Worm (Caenorhabditis elegans) whole organism, L3 larva: ENCODE data around the gene F13H10.3.
A peak's percentile ranks its signal among the peaks of the same experiment; 100 is the strongest.

Experiments
- aly-2 ChIP-seq: fragments of 150-350 bp; optimal IDR thresholded peaks from 2 replicates; lab custom pipeline; 2014; ENCODE audit warnings: missing biosample characterization, missing genetic modification characterization
- ama-1 ChIP-seq: fragments of 150-350 bp; optimal IDR thresholded peaks from 2 replicates; lab custom pipeline; 2018
- lin-15B ChIP-seq: fragments of 150-350 bp; optimal IDR thresholded peaks from 2 replicates; lab custom pipeline; 2014; ENCODE audit warnings: missing biosample characterization, missing genetic modification characterization
- mml-1 ChIP-seq: fragments of 150-350 bp; sonication (generic microtip); optimal IDR thresholded peaks from 3 replicates; lab custom pipeline; 2014; ENCODE audit warnings: missing biosample characterization, missing genetic modification characterization
- nhr-237 ChIP-seq: fragments of 150-350 bp; optimal IDR thresholded peaks from 2 replicates; lab custom pipeline; 2014; ENCODE audit warnings: missing biosample characterization, missing genetic modification characterization
- pha-4 ChIP-seq: fragments of 150-350 bp; optimal IDR thresholded peaks from 2 replicates; lab custom pipeline; 2014; ENCODE audit warnings: missing biosample characterization, missing genetic modification reagents, missing genetic modification characterization
- pqm-1 ChIP-seq: fragments of 150-350 bp; optimal IDR thresholded peaks from 2 replicates; lab custom pipeline; 2017; ENCODE audit warnings: missing biosample characterization, missing genetic modification characterization, inconsistent platforms
- skn-1 ChIP-seq: fragments of 150-350 bp; optimal IDR thresholded peaks from 2 replicates; lab custom pipeline; 2014; ENCODE audit warnings: missing biosample characterization, missing genetic modification characterization

ce11 chrIV:11038665-11039064 is 22.9 kb upstream of the F13H10.3 start:
- TF ChIP-seq pha-4 (tag; lab: Kevin White, UChicago) (peak; percentile 20), skn-1 (tag; lab: Kevin White, UChicago) (no peak), aly-2 (no peak), mml-1 (tag; lab: Kevin White, UChicago) (no peak), nhr-237 (tag; lab: Kevin White, UChicago) (no peak), lin-15B (tag; lab: Kevin White, UChicago) (no peak), ama-1 (lab: Kevin White, UChicago) (no peak), pqm-1 (no peak)
